Fruit fly (Drosophila melanogaster): Measurements from ENCODE around the gene Coq8.

The Coq8 gene

dm6 chrX:12900718-12901442 lies at the start of gene Coq8 (continued):
- no peak for TF ChIP-seq pros (GFP tag; optimal IDR thresholded peaks at IDR 0.05)
- TF ChIP-seq sqz (GFP tag; optimal IDR thresholded peaks at IDR 0.05): no peak
- no peak for TF ChIP-seq nom (GFP tag; optimal IDR thresholded peaks at IDR 0.05)
- no peak for TF ChIP-seq Dip3 (GFP tag; optimal IDR thresholded peaks at IDR 0.05)
- TF ChIP-seq Fer3 (tag; optimal IDR thresholded peaks at IDR 0.05): no peak
- TF ChIP-seq CG6254 (GFP tag; optimal IDR thresholded peaks at IDR 0.05): no peak
- TF ChIP-seq Deaf1 (tag; optimal IDR thresholded peaks at IDR 0.05): no peak
- no peak for TF ChIP-seq corto (GFP tag; optimal IDR thresholded peaks at IDR 0.05)

dm6 chrX:12947670-12948069 lies 46.8 kb upstream of the Coq8 start:
- TF ChIP-seq CG18599 (GFP tag; optimal IDR thresholded peaks at IDR 0.05) (peak; percentile 33), aop (GFP tag; IDR thresholded peaks at IDR 0.05) (no peak), row (GFP tag; IDR thresholded peaks at IDR 0.05) (no peak), CG10959 (GFP tag; IDR thresholded peaks at IDR 0.05) (no peak), CG10654 (GFP tag; optimal IDR thresholded peaks at IDR 0.05) (no peak), Dll (GFP tag; IDR thresholded peaks at IDR 0.05; ENCODE audit: partially characterized antibody) (no peak), CG17186 (GFP tag; optimal IDR thresholded peaks at IDR 0.05) (no peak), CG15011 (GFP tag; optimal IDR thresholded peaks at IDR 0.05) (no peak), Spps (tag; optimal IDR thresholded peaks at IDR 0.05) (no peak), so (GFP tag; IDR thresholded peaks at IDR 0.05) (no peak), Xrp1 (GFP tag; IDR thresholded peaks at IDR 0.05) (no peak), Antp (GFP tag; optimal IDR thresholded peaks at IDR 0.05) (no peak), CG18764 (GFP tag; optimal IDR thresholded peaks at IDR 0.05) (no peak), CG10274 (GFP tag; optimal IDR thresholded peaks at IDR 0.05) (no peak), z (GFP tag; IDR thresholded peaks at IDR 0.05) (no peak), CG6272 (GFP tag; IDR thresholded peaks at IDR 0.05) (no peak), bbx (GFP tag; IDR thresholded peaks at IDR 0.05; ENCODE audit: partially characterized antibody) (no peak), CG8281 (tag; optimal IDR thresholded peaks at IDR 0.05) (no peak), Ptx1 (GFP tag; IDR thresholded peaks at IDR 0.05) (no peak), CG6254 (GFP tag; optimal IDR thresholded peaks at IDR 0.05) (peak; percentile 25), CG17385 (GFP tag; optimal IDR thresholded peaks at IDR 0.05) (peak; percentile 46), D19B (GFP tag; optimal IDR thresholded peaks at IDR 0.05) (no peak), CG18619 (GFP tag; optimal IDR thresholded peaks at IDR 0.05) (peak; percentile 30), pb (GFP tag; optimal IDR thresholded peaks at IDR 0.05) (no peak), Deaf1 (tag; optimal IDR thresholded peaks at IDR 0.05) (no peak), lov (optimal IDR thresholded peaks at IDR 0.05) (no peak), lov (GFP tag; IDR thresholded peaks at IDR 0.05) (no peak), CG3995 (GFP tag; optimal IDR thresholded peaks at IDR 0.05) (no peak), tin (GFP tag; optimal IDR thresholded peaks at IDR 0.05) (no peak), CG7928 (GFP tag; optimal IDR thresholded peaks at IDR 0.05) (no peak), CG11560 (tag; IDR thresholded peaks at IDR 0.05) (no peak), CG6813 (GFP tag; optimal IDR thresholded peaks at IDR 0.05) (peak; percentile 53), gcm2 (GFP tag; optimal IDR thresholded peaks at IDR 0.05) (no peak), tll (GFP tag; optimal IDR thresholded peaks at IDR 0.05) (no peak), HHEX (GFP tag; optimal IDR thresholded peaks at IDR 0.05) (peak; percentile 49), CG3065 (GFP tag; optimal IDR thresholded peaks at IDR 0.05) (no peak), CG7963 (GFP tag; IDR thresholded peaks at IDR 0.05; ENCODE audit: partially characterized antibody) (no peak), Nf-YA (GFP tag; IDR thresholded peaks at IDR 0.05) (0 out of 2 replicates have a peak, but pooled peaks have one; percentile 24), nau (GFP tag; optimal IDR thresholded peaks at IDR 0.05) (no peak), CG34376 (GFP tag; optimal IDR thresholded peaks at IDR 0.05) (peak; percentile 74), CG10209 (GFP tag; optimal IDR thresholded peaks at IDR 0.05) (peak; percentile 22), ken (GFP tag; IDR thresholded peaks at IDR 0.05) (no peak)

All from whole organism, embryonic.